Fruit fly (Drosophila melanogaster): Measurements from ENCODE around the gene nebu.
A peak's percentile ranks its signal among the peaks of the same experiment; 100 is the strongest.

nebu gene

dm6 chr3L:12804730-12805170, 38.2 kb downstream of the nebu start, which contains the start of gene Atg1 (continued):
- TF ChIP-seq zen2 (GFP tag; IDR thresholded peaks at IDR 0.05; ENCODE audit: partially characterized antibody) (no peak), hb (GFP tag; IDR thresholded peaks at IDR 0.05; ENCODE audit: partially characterized antibody) (no peak), ase (GFP tag; IDR thresholded peaks at IDR 0.05) (no peak), CkIIα-i1 (GFP tag; IDR thresholded peaks at IDR 0.05) (no peak), zfh1 (GFP tag; IDR thresholded peaks at IDR 0.05) (0 out of 3 replicates have a peak, but pooled peaks have one; percentile 7), psq (GFP tag; optimal IDR thresholded peaks at IDR 0.05) (no peak), insv (GFP tag; optimal IDR thresholded peaks at IDR 0.05) (peak in 1 of 2 experiments; percentile 19), Abd-B (GFP tag; optimal IDR thresholded peaks at IDR 0.05) (no peak), pfk (GFP tag; optimal IDR thresholded peaks at IDR 0.05) (no peak), CG8290 (GFP tag; optimal IDR thresholded peaks at IDR 0.05) (peak; percentile 17), CG8290 (tag; optimal IDR thresholded peaks at IDR 0.05) (peak in 1 of 2 experiments; percentile 60), twi (tag; optimal IDR thresholded peaks at IDR 0.05) (no peak), CG4707 (GFP tag; optimal IDR thresholded peaks at IDR 0.05) (no peak), schlank (tag; optimal IDR thresholded peaks at IDR 0.05) (no peak), NC2β (GFP tag; optimal IDR thresholded peaks at IDR 0.05) (no peak), gem (tag; optimal IDR thresholded peaks at IDR 0.05) (no peak), aop (GFP tag; IDR thresholded peaks at IDR 0.05) (0 out of 2 replicates have a peak, but pooled peaks have one; percentile 17), E2f1 (GFP tag; IDR thresholded peaks at IDR 0.05) (no peak), D19B (GFP tag; optimal IDR thresholded peaks at IDR 0.05) (no peak), fd64A (GFP tag; optimal IDR thresholded peaks at IDR 0.05) (no peak), grau (tag; optimal IDR thresholded peaks at IDR 0.05) (no peak), lilli (GFP tag; optimal IDR thresholded peaks at IDR 0.05) (no peak), sna (GFP tag; IDR thresholded peaks at IDR 0.05; ENCODE audit: partially characterized antibody) (no peak), CG6175 (GFP tag; IDR thresholded peaks at IDR 0.05) (no peak), slp2 (GFP tag; optimal IDR thresholded peaks at IDR 0.05) (no peak), CG11247 (GFP tag; IDR thresholded peaks at IDR 0.05) (no peak), ERR (GFP tag; optimal IDR thresholded peaks at IDR 0.05) (no peak), CG17328 (GFP tag; IDR thresholded peaks at IDR 0.05) (no peak), Ssrp (tag; optimal IDR thresholded peaks at IDR 0.05) (no peak), Hr3 (GFP tag; optimal IDR thresholded peaks at IDR 0.05) (no peak), CG9876 (GFP tag; optimal IDR thresholded peaks at IDR 0.05) (no peak), CG34376 (GFP tag; optimal IDR thresholded peaks at IDR 0.05) (peak; percentile 17), CHES-1-like (GFP tag; optimal IDR thresholded peaks at IDR 0.05) (peak; percentile 23), ab (GFP tag; optimal IDR thresholded peaks at IDR 0.05) (no peak), dm (GFP tag; optimal IDR thresholded peaks at IDR 0.05) (no peak), Atf3 (GFP tag; optimal IDR thresholded peaks at IDR 0.05) (no peak), Hmx (GFP tag; optimal IDR thresholded peaks at IDR 0.05) (no peak), NfI (GFP tag; optimal IDR thresholded peaks at IDR 0.05) (no peak), tgo (GFP tag; IDR thresholded peaks at IDR 0.05) (no peak), al (GFP tag; IDR thresholded peaks at IDR 0.05) (no peak), CG7963 (GFP tag; IDR thresholded peaks at IDR 0.05; ENCODE audit: partially characterized antibody) (no peak)

dm6 chr3L:12804035-12804729, 38.7 kb downstream of the nebu start:
- TF ChIP-seq ranshi (GFP tag; IDR thresholded peaks at IDR 0.05) (no peak), Pdp1 (GFP tag; optimal IDR thresholded peaks at IDR 0.05) (peak in 1 of 2 experiments; percentile 25), CG3281 (GFP tag; optimal IDR thresholded peaks at IDR 0.05) (peak; percentile 30), CG15514 (GFP tag; optimal IDR thresholded peaks at IDR 0.05) (peak; percentile 31), CG6272 (GFP tag; IDR thresholded peaks at IDR 0.05) (no peak), Awh (GFP tag; IDR thresholded peaks at IDR 0.05) (peak; percentile 44), eyg (GFP tag; optimal IDR thresholded peaks at IDR 0.05) (no peak), chm (GFP tag; IDR thresholded peaks at IDR 0.05) (peak; percentile 75), Dll (GFP tag; IDR thresholded peaks at IDR 0.05; ENCODE audit: partially characterized antibody) (peak; percentile 53; the same call in 1 of the 4 replicates), yki (optimal IDR thresholded peaks at IDR 0.05) (peak; percentile 90), chif (GFP tag; optimal IDR thresholded peaks at IDR 0.05) (no peak), CG31441 (GFP tag; IDR thresholded peaks at IDR 0.05) (0 out of 2 replicates have a peak, but pooled peaks have one; percentile 7), z (GFP tag; IDR thresholded peaks at IDR 0.05) (no peak)
